Worm (Caenorhabditis elegans): Measurements from ENCODE around the gene fbxa-82.

DNA sequence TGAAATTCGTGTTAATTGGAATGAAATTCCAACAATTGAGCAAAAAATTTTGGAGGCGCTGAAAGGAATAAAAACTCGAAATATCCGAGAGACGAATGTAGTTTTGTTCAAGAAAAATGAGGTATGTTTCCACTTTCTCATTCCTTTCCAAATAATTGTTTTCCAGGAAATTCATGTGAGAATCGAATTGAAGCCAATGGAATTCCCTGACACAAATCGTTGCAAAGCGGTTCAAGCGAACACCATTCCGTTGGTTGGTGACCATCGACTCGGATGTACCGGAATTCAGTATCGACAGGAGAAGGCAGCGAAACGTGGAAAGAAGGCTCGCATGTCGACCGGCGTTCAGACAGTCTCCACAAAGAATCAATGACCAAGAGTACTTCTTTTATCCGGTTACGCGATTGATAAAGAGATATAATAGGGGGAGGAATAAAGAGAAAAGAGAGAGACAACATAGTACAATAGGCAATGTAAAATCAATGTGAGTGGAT, 4.1 kb upstream of the fbxa-82 start:
- TF ChIP-seq him-1 (tag; optimal IDR thresholded peaks at IDR 0.05) (no peak), W03F9.2 (tag; optimal IDR thresholded peaks at IDR 0.05) (no peak)

Data from whole organism, L4/young adult.